Fruit fly (Drosophila melanogaster) whole organism, embryonic: ENCODE data around the gene NPF.

Experiments
- ATbp ChIP-seq: fragments of 200-800 bp; sonication (Bioruptor generic); optimal IDR thresholded peaks from 2 replicates; lab custom pipeline; 2017; ENCODE audit warnings: missing biosample characterization, mild to moderate bottlenecking, missing genetic modification characterization, missing genetic modification reagents
- Ada2b ChIP-seq: fragments of 200-800 bp; sonication (Bioruptor generic); IDR thresholded peaks from 2 replicates; pipeline ENCODE4 v1.3.6; 2022; ENCODE audit warnings: missing biosample characterization, missing genetic modification characterization
- Atf3 ChIP-seq: fragments of 200-800 bp; sonication (Bioruptor generic); optimal IDR thresholded peaks from 3 replicates; lab custom pipeline; 2016; ENCODE audit warnings: missing biosample characterization, missing genetic modification characterization
- B-H2 ChIP-seq: fragments of 200-800 bp; sonication (Bioruptor generic); optimal IDR thresholded peaks from 2 replicates; lab custom pipeline; 2018; ENCODE audit warnings: missing biosample characterization, mild to moderate bottlenecking, missing genetic modification characterization
- Blimp-1 ChIP-seq: fragments of 200-800 bp; sonication (Bioruptor generic); optimal IDR thresholded peaks from 3 replicates; lab custom pipeline; 2018; ENCODE audit warnings: missing biosample characterization, missing genetic modification characterization, mild to moderate bottlenecking, moderate library complexity, missing genetic modification reagents
- BtbVII ChIP-seq: fragments of 200-800 bp; sonication (Bioruptor generic); optimal IDR thresholded peaks from 3 replicates; lab custom pipeline; 2017; ENCODE audit warnings: missing biosample characterization, mild to moderate bottlenecking, missing genetic modification characterization
- CG12104 ChIP-seq: fragments of 200-800 bp; sonication (Bioruptor generic); optimal IDR thresholded peaks from 3 replicates; lab custom pipeline; 2016; ENCODE audit warnings: missing biosample characterization, missing genetic modification characterization
- CG12155 ChIP-seq: fragments of 200-800 bp; sonication (Bioruptor generic); optimal IDR thresholded peaks from 3 replicates; lab custom pipeline; 2016; ENCODE audit warnings: missing biosample characterization, missing genetic modification characterization
- CG16815 ChIP-seq: fragments of 200-800 bp; sonication (Bioruptor generic); optimal IDR thresholded peaks from 3 replicates; lab custom pipeline; 2017; ENCODE audit warnings: missing biosample characterization, mild to moderate bottlenecking, missing genetic modification characterization
- CG1832 ChIP-seq: fragments of 200-800 bp; sonication (Bioruptor generic); optimal IDR thresholded peaks from 2 replicates; lab custom pipeline; 2017; ENCODE audit warnings: missing biosample characterization, mild to moderate bottlenecking, missing genetic modification characterization, inconsistent platforms
- CG31365 ChIP-seq: fragments of 200-800 bp; sonication (Bioruptor generic); optimal IDR thresholded peaks from 2 replicates; lab custom pipeline; 2018; ENCODE audit warnings: missing biosample characterization, mild to moderate bottlenecking, missing genetic modification characterization
- CG3726 ChIP-seq: fragments of 200-800 bp; sonication (Bioruptor generic); IDR thresholded peaks from 3 replicates; pipeline ENCODE4, ENCODE4 v1.3.6; 2022; ENCODE audit warnings: missing biosample characterization, missing genetic modification characterization
- CG7556 ChIP-seq: fragments of 200-800 bp; sonication (Bioruptor generic); optimal IDR thresholded peaks from 2 replicates; lab custom pipeline; 2017; ENCODE audit warnings: missing biosample characterization, mild to moderate bottlenecking, missing genetic modification characterization
- CG8359 ChIP-seq: fragments of 200-800 bp; sonication (Bioruptor generic); optimal IDR thresholded peaks from 2 replicates; lab custom pipeline; 2017; ENCODE audit warnings: missing biosample characterization, mild to moderate bottlenecking, missing genetic modification characterization, borderline replicate concordance
- CG8388 ChIP-seq: fragments of 200-800 bp; sonication (Bioruptor generic); optimal IDR thresholded peaks from 2 replicates; lab custom pipeline; 2019; ENCODE audit warnings: missing biosample characterization, mild to moderate bottlenecking, missing genetic modification characterization, moderate library complexity
- Doc3 ChIP-seq: fragments of 200-800 bp; sonication (Bioruptor generic); IDR thresholded peaks from 3 replicates; pipeline ENCODE4 v1.3.6; 2022; ENCODE audit warnings: missing biosample characterization, missing genetic modification characterization; ENCODE audit not compliant: partially characterized antibody
- GATAe ChIP-seq: fragments of 200-800 bp; sonication (Bioruptor generic); conservative IDR thresholded peaks from 2 replicates; pipeline ENCODE4 v1.3.6; 2022; ENCODE audit warnings: missing biosample characterization, missing genetic modification characterization
- Gsc ChIP-seq: fragments of 200-800 bp; sonication (Bioruptor generic); IDR thresholded peaks from 2 replicates; pipeline ENCODE4 v1.3.6; 2022; ENCODE audit warnings: missing biosample characterization, missing genetic modification characterization
- HHEX ChIP-seq: fragments of 200-800 bp; sonication (Bioruptor generic); optimal IDR thresholded peaks from 3 replicates; lab custom pipeline; 2017; ENCODE audit warnings: missing biosample characterization, mild to moderate bottlenecking, missing genetic modification characterization, missing genetic modification reagents
- HLH3B ChIP-seq: fragments of 200-800 bp; sonication (Bioruptor generic); IDR thresholded peaks from 2 replicates; pipeline ENCODE4 v1.3.6; 2022; ENCODE audit warnings: missing biosample characterization, missing genetic modification characterization
- Hmx ChIP-seq: fragments of 200-800 bp; sonication (Bioruptor generic); optimal IDR thresholded peaks from 2 replicates; lab custom pipeline; 2016; ENCODE audit warnings: missing biosample characterization, missing genetic modification characterization
- Hr39 ChIP-seq: fragments of >200 bp; optimal IDR thresholded peaks from 2 replicates; lab custom pipeline; 2017
- Kr ChIP-seq: fragments of 200-800 bp; sonication (Bioruptor generic); optimal IDR thresholded peaks from 2 replicates; lab custom pipeline; 2017; ENCODE audit warnings: missing biosample characterization, mild to moderate bottlenecking, missing genetic modification characterization
- Rfx ChIP-seq: fragments of 200-800 bp; sonication (Bioruptor generic); IDR thresholded peaks from 2 replicates; pipeline ENCODE4 v1.3.6; 2022; ENCODE audit warnings: missing biosample characterization, missing genetic modification characterization
- Vsx1 ChIP-seq: fragments of 200-800 bp; sonication (Bioruptor generic); optimal IDR thresholded peaks from 2 replicates; lab custom pipeline; 2017; ENCODE audit warnings: missing biosample characterization, mild to moderate bottlenecking, missing genetic modification characterization, missing genetic modification reagents
- crc ChIP-seq: fragments of 200-800 bp; sonication (Bioruptor generic); optimal IDR thresholded peaks from 2 replicates; lab custom pipeline; 2016; ENCODE audit warnings: missing biosample characterization, missing genetic modification characterization
- ewg ChIP-seq: fragments of 200-800 bp; sonication (Bioruptor generic); optimal IDR thresholded peaks from 3 replicates; lab custom pipeline; 2017; ENCODE audit warnings: mild to moderate bottlenecking, missing biosample characterization, missing genetic modification reagents, missing genetic modification characterization
- fd96Cb ChIP-seq: fragments of 200-800 bp; sonication (Bioruptor generic); optimal IDR thresholded peaks from 2 replicates; lab custom pipeline; 2018; ENCODE audit warnings: missing biosample characterization, mild to moderate bottlenecking, missing genetic modification characterization, moderate library complexity
- ftz-f1 ChIP-seq: fragments of 200-800 bp; sonication (Bioruptor generic); optimal IDR thresholded peaks from 2 replicates; lab custom pipeline; 2016; ENCODE audit warnings: missing biosample characterization, missing genetic modification characterization
- fu2 ChIP-seq: fragments of 200-800 bp; sonication (Bioruptor generic); optimal IDR thresholded peaks from 2 replicates; lab custom pipeline; 2016; ENCODE audit warnings: missing biosample characterization, missing genetic modification characterization
- gfzf ChIP-seq: fragments of 200-800 bp; sonication (Bioruptor generic); optimal IDR thresholded peaks from 2 replicates; lab custom pipeline; 2016; ENCODE audit warnings: missing biosample characterization, mild to moderate bottlenecking, missing genetic modification characterization, moderate library complexity
- grau ChIP-seq: fragments of 200-800 bp; optimal IDR thresholded peaks from 3 replicates; lab custom pipeline; 2019; ENCODE audit warnings: missing biosample characterization, mild to moderate bottlenecking, missing genetic modification characterization, moderate library complexity
- gt ChIP-seq: fragments of 200-800 bp; sonication (Bioruptor generic); IDR thresholded peaks from 2 replicates; pipeline ENCODE4 v1.3.6; 2022; ENCODE audit warnings: missing biosample characterization, missing genetic modification characterization
- inv ChIP-seq: fragments of 200-800 bp; sonication (Bioruptor generic); IDR thresholded peaks from 2 replicates; pipeline ENCODE4 v1.3.6; 2022; ENCODE audit warnings: missing biosample characterization, missing genetic modification characterization; ENCODE audit not compliant: partially characterized antibody
- jumu ChIP-seq: fragments of 200-800 bp; sonication (Bioruptor generic); optimal IDR thresholded peaks from 3 replicates; lab custom pipeline; 2016; ENCODE audit warnings: missing biosample characterization, missing genetic modification characterization
- nerfin-1 ChIP-seq: fragments of 200-800 bp; sonication (Bioruptor generic); optimal IDR thresholded peaks from 3 replicates; lab custom pipeline; 2019; ENCODE audit warnings: missing biosample characterization, mild to moderate bottlenecking, missing genetic modification characterization, moderate library complexity
- p53 ChIP-seq: fragments of 200-800 bp; sonication (Bioruptor generic); optimal IDR thresholded peaks from 2 replicates; lab custom pipeline; 2016; ENCODE audit warnings: missing biosample characterization, missing genetic modification characterization
- pfk ChIP-seq: fragments of 200-800 bp; sonication (Bioruptor generic); optimal IDR thresholded peaks from 2 replicates; lab custom pipeline; 2018; ENCODE audit warnings: missing biosample characterization, mild to moderate bottlenecking, missing genetic modification characterization, moderate library complexity
- pzg ChIP-seq: fragments of 200-800 bp; sonication (Bioruptor generic); optimal IDR thresholded peaks from 3 replicates; lab custom pipeline; 2018; ENCODE audit warnings: missing biosample characterization, mild to moderate bottlenecking, missing genetic modification characterization, moderate library complexity
- tup ChIP-seq: fragments of 200-800 bp; sonication (Bioruptor generic); optimal IDR thresholded peaks from 2 replicates; lab custom pipeline; 2016; ENCODE audit warnings: missing biosample characterization, mild to moderate bottlenecking, missing genetic modification characterization, moderate library complexity
- usp ChIP-seq: fragments of >200 bp; optimal IDR thresholded peaks from 2 replicates; lab custom pipeline; 2017; ENCODE audit warnings: missing biosample characterization, missing genetic modification characterization
- zen2 ChIP-seq: fragments of 200-800 bp; sonication (Bioruptor generic); IDR thresholded peaks from 3 replicates; pipeline ENCODE4 v1.3.6; 2022; ENCODE audit warnings: missing biosample characterization, missing genetic modification characterization; ENCODE audit not compliant: partially characterized antibody
- zfh1 ChIP-seq: fragments of 200-800 bp; sonication (Bioruptor generic); IDR thresholded peaks from 3 replicates; pipeline ENCODE4 v1.3.6; 2022; ENCODE audit warnings: missing biosample characterization, missing genetic modification characterization

NPF gene

dm6 chr3R:16630564-16630963 is 21.5 kb downstream of the NPF start (continued):
- TF ChIP-seq pfk (GFP tag; lab: Kevin White, UChicago): no peak
- peak; percentile 17 for TF ChIP-seq grau (tag; lab: Kevin White, UChicago)
- no peak for TF ChIP-seq Ada2b (GFP tag; lab: Robert Waterston, UW)
- TF ChIP-seq p53 (GFP tag; lab: Kevin White, UChicago): no peak
- no peak for TF ChIP-seq Doc3 (GFP tag; lab: Robert Waterston, UW)
- TF ChIP-seq CG1832 (GFP tag; lab: Kevin White, UChicago): no peak
- peak; percentile 47 for TF ChIP-seq CG7556 (GFP tag; lab: Kevin White, UChicago)
- no peak for TF ChIP-seq zen2
- no peak for TF ChIP-seq nerfin-1
- TF ChIP-seq Hr39 (lab: Kevin White, UChicago): no peak
- TF ChIP-seq CG8359: no peak
- TF ChIP-seq zfh1 (GFP tag; lab: Robert Waterston, UW): no peak
- no peak for TF ChIP-seq gfzf
- no peak for TF ChIP-seq CG3726 (GFP tag; lab: Robert Waterston, UW)
- TF ChIP-seq Rfx (GFP tag; lab: Robert Waterston, UW): no peak
- TF ChIP-seq BtbVII (GFP tag; lab: Kevin White, UChicago): no peak
- TF ChIP-seq Atf3: no peak
- TF ChIP-seq B-H2: no peak
- no peak for TF ChIP-seq crc
- TF ChIP-seq pzg (GFP tag; lab: Kevin White, UChicago): no peak
- no peak for TF ChIP-seq tup (GFP tag; lab: Kevin White, UChicago)
- no peak for TF ChIP-seq Blimp-1
- no peak for TF ChIP-seq gt (GFP tag; lab: Robert Waterston, UW)
- peak; percentile 1 for TF ChIP-seq fd96Cb (tag; lab: Kevin White, UChicago)
- no peak for TF ChIP-seq jumu
- no peak for TF ChIP-seq Vsx1 (GFP tag; lab: Kevin White, UChicago)
- TF ChIP-seq fu2: no peak
- TF ChIP-seq CG12104 (GFP tag; lab: Kevin White, UChicago): no peak
- TF ChIP-seq Kr (GFP tag; lab: Kevin White, UChicago): no peak
- TF ChIP-seq CG8388: no peak
- no peak for TF ChIP-seq ftz-f1 (GFP tag; lab: Kevin White, UChicago)
- TF ChIP-seq CG12155 (GFP tag; lab: Kevin White, UChicago): no peak
- no peak for TF ChIP-seq ewg (GFP tag; lab: Kevin White, UChicago)
- TF ChIP-seq ATbp (GFP tag; lab: Kevin White, UChicago): no peak
- TF ChIP-seq HLH3B (GFP tag; lab: Robert Waterston, UW): no peak
- TF ChIP-seq GATAe (GFP tag; lab: Robert Waterston, UW): no peak
- TF ChIP-seq Gsc: no peak
- no peak for TF ChIP-seq HHEX (GFP tag; lab: Kevin White, UChicago)
- TF ChIP-seq usp (GFP tag; lab: Kevin White, UChicago): no peak
- TF ChIP-seq CG16815 (GFP tag; lab: Kevin White, UChicago): peak; percentile 16
- no peak for TF ChIP-seq CG31365 (tag; lab: Kevin White, UChicago)
- no peak for TF ChIP-seq Hmx
- TF ChIP-seq inv (GFP tag; lab: Robert Waterston, UW): no peak
- TF ChIP-seq, all 482 proteins: peak for 59
